Worm (Caenorhabditis elegans): Measurements from ENCODE around the gene C16C8.18.

Gene C16C8.18

ce11 chrII:3472817-3473216 lies 43.3 kb downstream of the C16C8.18 start, which contains the start of gene Y49F6B.6:
Y49F6B.6 (plus strand) TSS chrII:3473117.
- TF ChIP-seq zag-1 (tag; optimal IDR thresholded peaks at IDR 0.05), result no peak
- TF ChIP-seq lin-39 (tag; optimal IDR thresholded peaks at IDR 0.05), result no peak
- no peak for TF ChIP-seq mbf-1 (tag; optimal IDR thresholded peaks at IDR 0.05)
- TF ChIP-seq sma-9 (GFP tag; optimal IDR thresholded peaks at IDR 0.05), result no peak
- no peak for TF ChIP-seq sma-9 (tag; optimal IDR thresholded peaks at IDR 0.05)
- no peak for TF ChIP-seq nhr-11 (tag; optimal IDR thresholded peaks at IDR 0.05)
- no peak for TF ChIP-seq ama-1 (optimal IDR thresholded peaks at IDR 0.05)
- TF ChIP-seq sma-3 (GFP tag; optimal IDR thresholded peaks at IDR 0.05), result no peak
- no peak for TF ChIP-seq lin-13 (GFP tag; optimal IDR thresholded peaks at IDR 0.05)
- no peak for TF ChIP-seq C34F6.9 (tag; optimal IDR thresholded peaks at IDR 0.05)
- TF ChIP-seq nhr-129 (tag; optimal IDR thresholded peaks at IDR 0.05), result no peak
- TF ChIP-seq elt-1 (tag; optimal IDR thresholded peaks at IDR 0.05), result no peak
- no peak for TF ChIP-seq nhr-21 (tag; optimal IDR thresholded peaks at IDR 0.05)
- no peak for TF ChIP-seq nhr-6 (tag; optimal IDR thresholded peaks at IDR 0.05)
- TF ChIP-seq dmd-4 (tag; optimal IDR thresholded peaks at IDR 0.05), result no peak

- TF ChIP-seq lin-11 (tag; optimal IDR thresholded peaks at IDR 0.05), result no peak
- no peak for TF ChIP-seq ZK546.5 (tag; optimal IDR thresholded peaks at IDR 0.05)
- no peak for TF ChIP-seq egl-27 (tag; optimal IDR thresholded peaks at IDR 0.05)
- no peak for TF ChIP-seq C34F6.9 (tag; optimal IDR thresholded peaks at IDR 0.05)
- TF ChIP-seq F13H6.1 (tag; optimal IDR thresholded peaks at IDR 0.05), result no peak
- TF ChIP-seq ceh-16 (tag; optimal IDR thresholded peaks at IDR 0.05), result no peak
- no peak for TF ChIP-seq fos-1 (tag; optimal IDR thresholded peaks at IDR 0.05)
- no peak for TF ChIP-seq alr-1 (tag; optimal IDR thresholded peaks at IDR 0.05)
- no peak for TF ChIP-seq Y55F3AM.14 (GFP tag; optimal IDR thresholded peaks at IDR 0.05)
Measured at ce11 chrII:3473744-3474143, 44.2 kb downstream of the C16C8.18 start, which contains the start of gene sdz-32. sdz-32 (plus strand) TSS chrII:3474044.

ce11 chrII:3476536-3476935 lies 47.0 kb downstream of the C16C8.18 start:
- TF ChIP-seq elt-3 (tag; optimal IDR thresholded peaks at IDR 0.05) (no peak), sma-3 (GFP tag; optimal IDR thresholded peaks at IDR 0.05) (no peak)

ce11 chrII:3477171-3477570 lies 47.7 kb downstream of the C16C8.18 start, which contains the start of gene fbxb-104:
fbxb-104 (minus strand) TSS chrII:3477271.
- TF ChIP-seq ZK546.5 (tag; optimal IDR thresholded peaks at IDR 0.05) (no peak), nhr-129 (tag; optimal IDR thresholded peaks at IDR 0.05) (no peak), elt-3 (tag; optimal IDR thresholded peaks at IDR 0.05) (no peak), nhr-12 (tag; optimal IDR thresholded peaks at IDR 0.05) (no peak), snpc-4 (tag; optimal IDR thresholded peaks at IDR 0.05) (no peak), unc-55 (GFP tag; optimal IDR thresholded peaks at IDR 0.05) (no peak), R02D3.7 (tag; optimal IDR thresholded peaks at IDR 0.05) (no peak), sem-4 (tag; optimal IDR thresholded peaks at IDR 0.05) (no peak), dmd-4 (tag; optimal IDR thresholded peaks at IDR 0.05) (no peak), lsy-2 (tag; optimal IDR thresholded peaks at IDR 0.05) (no peak), egl-27 (tag; optimal IDR thresholded peaks at IDR 0.05) (no peak), aly-2 (tag; optimal IDR thresholded peaks at IDR 0.05) (no peak), ceh-82 (tag; optimal IDR thresholded peaks at IDR 0.05) (no peak), C34F6.9 (tag; optimal IDR thresholded peaks at IDR 0.05) (no peak), nhr-21 (tag; optimal IDR thresholded peaks at IDR 0.05) (no peak)

Measured in whole organism, L2 larva.